Fruit fly (Drosophila melanogaster): ENCODE results near the gene LpR2.

dm6 chr3R:25661531-25662193 lies 78.6 kb downstream of the LpR2 start, which contains the start of gene RASSF8:
- TF ChIP-seq tai (GFP tag; optimal IDR thresholded peaks at IDR 0.05), result no peak
- no peak for TF ChIP-seq sage (GFP tag; optimal IDR thresholded peaks at IDR 0.05)
- TF ChIP-seq N (GFP tag; optimal IDR thresholded peaks at IDR 0.05), result no peak
- TF ChIP-seq fru (GFP tag; optimal IDR thresholded peaks at IDR 0.05), result peak; percentile 31
- TF ChIP-seq usp (GFP tag; optimal IDR thresholded peaks at IDR 0.05), result no peak
- peak; percentile 75 for TF ChIP-seq woc (GFP tag; optimal IDR thresholded peaks at IDR 0.05)
- no peak for TF ChIP-seq Myc (optimal IDR thresholded peaks at IDR 0.05)
- TF ChIP-seq CrebA (GFP tag; optimal IDR thresholded peaks at IDR 0.05; ENCODE audit: borderline replicate concordance), result no peak
